Fruit fly (Drosophila melanogaster) whole organism, adult: ENCODE results near the gene Cdc14.

ENCODE experiments used
- CG11617 ChIP-seq: fragments of 200-800 bp; sonication (Bioruptor generic); optimal IDR thresholded peaks from 2 replicates; lab custom pipeline; 2017; ENCODE audit warnings: mild to moderate bottlenecking, missing biosample characterization, missing genetic modification reagents, missing genetic modification characterization
- CG12768 ChIP-seq: fragments of 200-800 bp; sonication (Bioruptor generic); optimal IDR thresholded peaks from 2 replicates; lab custom pipeline; 2017; ENCODE audit warnings: missing biosample characterization, missing genetic modification characterization, mild to moderate bottlenecking, moderate library complexity, missing genetic modification reagents
- CG14711 ChIP-seq: fragments of 200-800 bp; sonication (Bioruptor generic); optimal IDR thresholded peaks from 2 replicates; lab custom pipeline; 2018; ENCODE audit warnings: missing biosample characterization, mild to moderate bottlenecking, missing genetic modification characterization, moderate library complexity
- CG1620 ChIP-seq: fragments of 200-800 bp; sonication (Bioruptor generic); optimal IDR thresholded peaks from 2 replicates; lab custom pipeline; 2016; ENCODE audit warnings: missing biosample characterization, missing genetic modification characterization
- CG33017 ChIP-seq: fragments of 200-800 bp; sonication (Bioruptor generic); optimal IDR thresholded peaks from 2 replicates; lab custom pipeline; 2018; ENCODE audit warnings: missing biosample characterization, mild to moderate bottlenecking, missing genetic modification characterization, moderate library complexity
- CG5204 ChIP-seq: fragments of 200-800 bp; sonication (Bioruptor generic); optimal IDR thresholded peaks from 2 replicates; lab custom pipeline; 2016; ENCODE audit warnings: missing biosample characterization, missing genetic modification characterization
- CG7045 ChIP-seq: fragments of 200-800 bp; sonication (Bioruptor generic); optimal IDR thresholded peaks from 2 replicates; lab custom pipeline; 2017; ENCODE audit warnings: missing biosample characterization, mild to moderate bottlenecking, missing genetic modification characterization
- CG7101 ChIP-seq: fragments of 200-800 bp; sonication (Bioruptor generic); optimal IDR thresholded peaks from 2 replicates; lab custom pipeline; 2018; ENCODE audit warnings: missing biosample characterization, mild to moderate bottlenecking, missing genetic modification characterization, moderate library complexity
- Clk ChIP-seq: fragments of 200-800 bp; sonication (Bioruptor generic); optimal IDR thresholded peaks from 2 replicates; lab custom pipeline; 2017; ENCODE audit warnings: missing biosample characterization, missing genetic modification characterization
- Crg-1 ChIP-seq: fragments of 200-800 bp; sonication (Bioruptor generic); optimal IDR thresholded peaks from 2 replicates; lab custom pipeline; 2016; ENCODE audit warnings: missing biosample characterization, missing genetic modification characterization
- Hr96 ChIP-seq: fragments of 200-800 bp; sonication (Bioruptor generic); optimal IDR thresholded peaks from 2 replicates; lab custom pipeline; 2016; ENCODE audit warnings: missing biosample characterization, missing genetic modification characterization
- Mnt ChIP-seq: fragments of 200-800 bp; sonication (Bioruptor generic); optimal IDR thresholded peaks from 2 replicates; lab custom pipeline; 2016; ENCODE audit warnings: missing biosample characterization, mild to moderate bottlenecking, missing genetic modification characterization
- bab1 ChIP-seq: fragments of 200-800 bp; sonication (Bioruptor generic); optimal IDR thresholded peaks from 3 replicates; lab custom pipeline; 2019; ENCODE audit warnings: missing biosample characterization, mild to moderate bottlenecking, missing genetic modification characterization, moderate library complexity
- cic ChIP-seq: fragments of 200-800 bp; sonication (Bioruptor generic); optimal IDR thresholded peaks from 2 replicates; lab custom pipeline; 2017; ENCODE audit warnings: missing biosample characterization, mild to moderate bottlenecking, missing genetic modification characterization, moderate library complexity
- cnc ChIP-seq, 2 experiments: fragments of >200 bp; optimal IDR thresholded peaks; 2 replicates each; lab custom pipeline; 2017
- kay ChIP-seq: fragments of 200-800 bp; sonication (Bioruptor generic); peaks from one replicate; lab custom pipeline; 2016; ENCODE audit warnings: missing biosample characterization, missing genetic modification characterization, borderline replicate concordance
- ovo ChIP-seq: fragments of 200-800 bp; sonication (Bioruptor generic); optimal IDR thresholded peaks from 2 replicates; lab custom pipeline; 2016; ENCODE audit warnings: missing biosample characterization, missing genetic modification characterization
- pad ChIP-seq: fragments of 200-800 bp; sonication (Bioruptor generic); optimal IDR thresholded peaks from 3 replicates; lab custom pipeline; 2017; ENCODE audit warnings: missing biosample characterization, missing genetic modification characterization, mild to moderate bottlenecking, moderate library complexity, missing genetic modification reagents
- tj ChIP-seq: fragments of 200-800 bp; sonication (Bioruptor generic); optimal IDR thresholded peaks from 3 replicates; lab custom pipeline; 2017; ENCODE audit warnings: missing biosample characterization, mild to moderate bottlenecking, missing genetic modification characterization, moderate library complexity
- toe ChIP-seq: fragments of 200-800 bp; sonication (Bioruptor generic); optimal IDR thresholded peaks from 2 replicates; lab custom pipeline; 2016; ENCODE audit warnings: missing biosample characterization, missing genetic modification characterization

Cdc14 gene

dm6 chr2L:7813357-7813756 is 2.9 kb upstream of the Cdc14 start:
- TF ChIP-seq Crg-1 (GFP tag; lab: Kevin White, UChicago), result no peak
- peak; percentile 3 for TF ChIP-seq cic (GFP tag; lab: Kevin White, UChicago)

DNA sequence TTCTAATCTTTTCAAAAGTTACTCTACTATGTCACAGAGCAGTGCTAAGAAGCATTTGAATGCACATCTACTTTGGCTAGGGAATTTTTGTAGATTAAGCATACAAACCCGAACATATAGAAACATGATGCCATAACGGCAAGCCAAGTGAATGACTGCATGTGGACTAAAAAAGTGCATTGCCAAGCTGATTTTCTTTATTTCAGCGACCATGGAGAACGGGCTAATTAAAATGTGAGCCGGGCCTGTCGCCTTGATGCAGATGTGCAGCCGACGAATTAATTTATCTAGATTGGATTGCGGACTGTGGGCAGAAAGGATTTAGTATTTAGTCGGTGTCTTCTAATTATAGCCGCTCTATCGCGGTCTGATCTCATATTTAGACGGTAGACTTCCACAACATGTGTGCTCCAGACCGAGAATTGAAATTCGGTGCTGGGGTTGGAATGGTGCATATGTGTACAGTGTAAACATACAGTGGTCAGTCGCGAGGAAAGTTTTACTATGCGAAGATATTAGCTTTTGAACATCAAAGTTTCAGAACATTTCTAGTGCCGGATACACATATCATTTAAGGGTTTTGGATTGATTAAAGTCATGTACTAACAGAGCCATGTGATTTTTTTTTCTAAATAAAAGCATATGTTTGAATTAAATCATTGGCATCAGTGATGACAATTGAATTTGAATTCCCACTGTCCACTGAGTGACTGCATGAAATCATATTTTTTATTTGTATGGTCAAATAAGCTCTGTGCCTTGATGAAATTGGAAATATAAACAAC is 2.2 kb upstream of the Cdc14 start:
- TF ChIP-seq tj, result peak; percentile 93
- TF ChIP-seq kay, result peak; percentile 16
- no peak for TF ChIP-seq cnc (optimal IDR thresholded peaks at IDR 0.05; lab: Kevin White, UChicago)

DNA sequence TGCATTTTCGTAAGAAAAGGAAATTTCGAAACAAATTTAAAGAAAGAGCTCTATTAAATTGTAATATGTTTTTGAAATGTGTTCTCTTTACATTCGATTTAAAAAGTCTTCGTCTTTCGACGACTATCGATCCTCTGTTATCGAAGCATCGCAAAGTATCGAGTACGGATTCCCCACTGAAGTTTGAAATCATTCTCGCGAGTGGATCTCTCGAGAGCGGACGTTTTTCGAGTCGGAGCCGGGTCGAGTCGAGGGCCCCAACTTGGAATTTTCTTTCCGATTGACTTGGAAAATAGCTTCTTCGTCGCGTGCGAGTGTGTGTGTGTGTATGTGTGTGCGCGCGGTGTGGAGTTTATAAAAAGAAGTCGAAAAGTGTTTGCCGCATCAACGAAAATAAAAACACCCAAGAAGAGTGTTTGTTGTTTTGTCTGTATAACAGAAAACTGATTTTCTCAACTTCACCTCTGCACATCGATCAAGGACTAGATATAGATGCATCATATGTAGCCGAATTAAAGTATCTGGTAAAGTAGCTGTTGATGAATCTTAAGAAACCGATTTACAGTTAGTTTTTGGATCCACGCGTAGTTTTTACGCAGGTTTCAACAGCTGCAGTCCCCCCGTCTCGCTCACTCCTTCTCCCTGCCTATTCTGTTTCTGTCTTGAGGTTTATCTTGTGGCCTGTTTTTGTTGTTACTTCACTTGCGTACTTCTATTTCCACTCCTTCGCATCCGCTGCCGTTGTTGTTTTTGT is 923 bp upstream of the Cdc14 start, which contains the start of gene LanB1:
Gene LanB1, plus strand, starts transcription at position 190 of the 754 bp plus-strand sequence.
- TF ChIP-seq tj (peak; percentile 72), kay (peak; percentile 22), CG12768 (GFP tag; lab: Kevin White, UChicago) (no peak), pad (GFP tag; lab: Kevin White, UChicago) (no peak)

DNA sequence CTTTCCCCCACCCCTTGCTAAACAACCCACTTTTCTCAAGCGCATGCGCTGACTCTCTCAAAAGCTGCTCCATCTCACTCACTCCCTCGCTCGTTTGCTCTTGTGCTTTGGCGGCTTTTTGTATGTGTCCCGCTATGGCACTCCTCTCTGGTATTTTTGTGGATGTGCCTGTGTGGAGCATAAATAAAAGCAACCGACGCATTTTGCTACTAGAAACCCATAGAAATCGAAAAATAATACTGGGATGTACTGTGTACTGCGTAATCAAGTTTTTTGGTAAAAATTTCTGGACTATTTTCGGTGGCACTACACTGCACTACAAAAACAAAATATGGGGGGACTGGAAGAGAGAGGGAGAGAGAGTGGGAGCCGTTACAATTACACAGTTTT is 809 bp downstream of the Cdc14 start:
- TF ChIP-seq Crg-1 (GFP tag; lab: Kevin White, UChicago) (no peak), CG33017 (tag; lab: Kevin White, UChicago) (peak; percentile 57), cic (GFP tag; lab: Kevin White, UChicago) (peak; percentile 88), CG12768 (GFP tag; lab: Kevin White, UChicago) (peak; percentile 65), bab1 (peak; percentile 56), pad (GFP tag; lab: Kevin White, UChicago) (peak; percentile 96), CG11617 (GFP tag; lab: Kevin White, UChicago) (peak; percentile 1), kay (peak; percentile 95), CG14711 (tag; lab: Kevin White, UChicago) (no peak), CG5204 (GFP tag; lab: Kevin White, UChicago) (no peak), tj (peak; percentile 85), Mnt (GFP tag; lab: Kevin White, UChicago) (peak; percentile 95), cnc (optimal IDR thresholded peaks at IDR 0.05; lab: Kevin White, UChicago) (no peak), ovo (peak; percentile 67)

DNA sequence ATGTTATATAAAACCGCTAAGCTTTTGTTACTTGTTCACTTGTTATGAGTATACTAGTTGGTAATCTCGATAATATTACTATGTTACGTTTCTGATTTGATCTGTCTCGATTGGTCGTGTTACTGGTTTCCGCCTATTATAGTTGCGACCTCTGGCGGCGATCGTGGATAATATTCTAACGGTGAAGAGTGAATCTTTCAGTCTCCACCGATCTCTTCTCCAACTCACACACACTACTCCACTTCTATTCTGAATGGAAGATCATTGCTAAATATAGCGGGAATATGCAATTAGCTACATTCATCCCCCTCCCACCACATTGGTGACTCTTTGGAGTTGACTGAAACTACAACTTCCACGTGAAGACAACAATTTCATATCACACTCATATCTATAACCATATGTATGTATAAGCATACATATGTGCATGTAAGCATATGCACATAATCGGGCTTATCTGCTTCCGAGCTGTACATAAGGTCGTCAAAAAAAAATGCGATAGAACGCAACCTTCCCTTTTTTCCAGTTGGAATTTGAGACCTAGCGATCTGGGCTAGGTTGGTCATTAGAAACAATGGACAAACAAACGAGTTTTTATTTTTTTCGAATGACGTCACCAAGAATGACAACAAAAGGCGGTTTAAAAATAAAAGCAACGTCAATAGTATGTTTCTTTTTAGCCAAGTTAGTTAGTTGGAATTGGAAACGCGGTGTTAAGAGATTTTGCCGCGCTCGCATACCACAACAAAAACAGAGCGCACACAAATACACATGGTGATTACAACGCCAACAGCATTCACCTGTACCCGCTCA is 1.4 kb downstream of the Cdc14 start:
- TF ChIP-seq CG7045 (GFP tag; lab: Kevin White, UChicago) (peak; percentile 57), kay (peak; percentile 98), cic (GFP tag; lab: Kevin White, UChicago) (no peak), CG14711 (tag; lab: Kevin White, UChicago) (no peak), CG33017 (tag; lab: Kevin White, UChicago) (no peak), ovo (peak; percentile 89), Crg-1 (GFP tag; lab: Kevin White, UChicago) (peak; percentile 21), pad (GFP tag; lab: Kevin White, UChicago) (peak; percentile 98), tj (no peak), Hr96 (GFP tag; lab: Kevin White, UChicago) (no peak)

dm6 chr2L:7807563-7807962 is 2.9 kb downstream of the Cdc14 start:
- TF ChIP-seq Clk (GFP tag; lab: Kevin White, UChicago), result no peak
- TF ChIP-seq pad (GFP tag; lab: Kevin White, UChicago), result no peak
- TF ChIP-seq cnc (optimal IDR thresholded peaks at IDR 0.05; lab: Kevin White, UChicago), result no peak
- TF ChIP-seq toe (GFP tag; lab: Kevin White, UChicago), result no peak
- no peak for TF ChIP-seq CG1620 (GFP tag; lab: Kevin White, UChicago)
- no peak for TF ChIP-seq Hr96 (GFP tag; lab: Kevin White, UChicago)
- TF ChIP-seq CG33017 (tag; lab: Kevin White, UChicago), result no peak
- TF ChIP-seq bab1, result no peak
- TF ChIP-seq kay, result no peak

DNA sequence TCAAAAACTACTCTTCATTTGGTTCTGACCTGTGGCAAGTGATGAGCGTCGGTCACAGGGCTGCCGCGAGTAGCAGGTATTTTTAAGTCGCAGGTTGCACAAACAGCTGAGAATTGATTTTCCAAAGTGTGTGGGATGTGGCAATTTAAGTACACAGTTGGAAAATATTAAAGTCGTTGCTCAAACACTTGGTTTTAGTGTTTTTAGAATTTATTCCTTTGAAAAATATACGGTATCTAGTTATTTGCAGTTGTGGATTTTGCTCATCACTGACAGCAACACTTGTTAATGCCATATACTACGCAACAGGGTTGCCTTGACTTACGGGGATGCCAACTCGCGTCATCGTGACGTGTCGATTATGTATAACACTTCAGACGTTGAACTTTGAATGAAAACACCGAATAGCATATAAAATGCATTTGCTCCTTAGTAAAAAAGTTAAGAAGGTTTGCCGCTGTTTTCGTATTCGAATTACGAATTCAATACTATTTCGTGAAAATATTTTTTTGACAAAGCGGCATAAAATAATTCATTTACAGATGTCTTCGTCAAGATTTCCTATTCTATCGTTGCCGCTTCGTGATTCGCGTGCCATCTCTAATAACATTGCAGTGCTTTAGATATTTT is 10.6 kb downstream of the Cdc14 start, which contains the start of the genes Herp and r2d2:
Gene Herp, minus strand, starts transcription at position 255 of the 630 bp plus-strand sequence.
Gene r2d2, plus strand, starts transcription at position 344 of the 630 bp plus-strand sequence.
- TF ChIP-seq tj, result peak; percentile 68
- peak; percentile 73 for TF ChIP-seq Clk (GFP tag; lab: Kevin White, UChicago)
- TF ChIP-seq cnc (optimal IDR thresholded peaks at IDR 0.05; lab: Kevin White, UChicago), result peak in 1 of 2 experiments; percentile 33
- peak; percentile 84 for TF ChIP-seq kay
- TF ChIP-seq CG7045 (GFP tag; lab: Kevin White, UChicago), result peak; percentile 90
- TF ChIP-seq toe (GFP tag; lab: Kevin White, UChicago), result peak; percentile 97
- peak; percentile 90 for TF ChIP-seq Mnt (GFP tag; lab: Kevin White, UChicago)
- TF ChIP-seq pad (GFP tag; lab: Kevin White, UChicago), result peak; percentile 79
- TF ChIP-seq CG11617 (GFP tag; lab: Kevin White, UChicago), result peak; percentile 91
- TF ChIP-seq Hr96 (GFP tag; lab: Kevin White, UChicago), result peak; percentile 96
- TF ChIP-seq CG1620 (GFP tag; lab: Kevin White, UChicago), result peak; percentile 92
- peak; percentile 91 for TF ChIP-seq CG7101
- peak; percentile 92 for TF ChIP-seq CG33017 (tag; lab: Kevin White, UChicago)
- TF ChIP-seq cic (GFP tag; lab: Kevin White, UChicago), result peak; percentile 66
- TF ChIP-seq Crg-1 (GFP tag; lab: Kevin White, UChicago), result peak; percentile 89
- peak; percentile 85 for TF ChIP-seq CG14711 (tag; lab: Kevin White, UChicago)
- peak; percentile 96 for TF ChIP-seq CG12768 (GFP tag; lab: Kevin White, UChicago)
- TF ChIP-seq bab1, result peak; percentile 89
- TF ChIP-seq CG5204 (GFP tag; lab: Kevin White, UChicago), result peak; percentile 94
- TF ChIP-seq ovo, result peak; percentile 90
